Worm (Caenorhabditis elegans): ENCODE data around the gene K10D11.7.

Gene K10D11.7

DNA sequence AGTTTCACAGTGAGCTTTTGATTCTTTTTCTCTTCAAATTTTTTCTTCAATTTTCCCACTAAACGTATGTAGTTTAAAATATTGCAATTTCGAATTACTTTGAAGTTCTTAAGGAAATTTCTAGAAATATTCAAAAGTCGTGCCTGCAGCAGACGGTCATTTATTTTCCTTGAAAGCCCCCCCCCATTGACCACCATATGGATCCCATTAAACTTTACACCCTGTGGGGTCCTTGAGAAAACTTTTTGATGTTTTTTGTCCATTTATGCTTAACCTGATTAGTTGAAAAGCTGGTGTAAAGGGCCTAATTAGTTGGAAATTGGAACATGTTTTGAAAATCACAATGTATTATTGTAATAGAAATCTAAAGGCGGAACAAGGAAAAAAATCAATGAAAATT is 13.7 kb upstream of the K10D11.7 start:
- no peak for TF ChIP-seq F13C5.2 (tag; optimal IDR thresholded peaks at IDR 0.05)
- TF ChIP-seq tbx-11 (GFP tag; IDR thresholded peaks at IDR 0.05) = no peak
- TF ChIP-seq ets-7 (tag; optimal IDR thresholded peaks at IDR 0.05) = no peak
- no peak for TF ChIP-seq hmbx-1 (tag; optimal IDR thresholded peaks at IDR 0.05)
- TF ChIP-seq ceh-36 (tag; optimal IDR thresholded peaks at IDR 0.05) = no peak
- no peak for TF ChIP-seq pes-1 (GFP tag; IDR thresholded peaks at IDR 0.05)
- TF ChIP-seq aly-1 (tag; optimal IDR thresholded peaks at IDR 0.05) = no peak
- no peak for TF ChIP-seq hnd-1 (tag; optimal IDR thresholded peaks at IDR 0.05)
- no peak for TF ChIP-seq hmg-4 (GFP tag; optimal IDR thresholded peaks at IDR 0.05)
- no peak for TF ChIP-seq B0310.2 (tag; optimal IDR thresholded peaks at IDR 0.05)

DNA sequence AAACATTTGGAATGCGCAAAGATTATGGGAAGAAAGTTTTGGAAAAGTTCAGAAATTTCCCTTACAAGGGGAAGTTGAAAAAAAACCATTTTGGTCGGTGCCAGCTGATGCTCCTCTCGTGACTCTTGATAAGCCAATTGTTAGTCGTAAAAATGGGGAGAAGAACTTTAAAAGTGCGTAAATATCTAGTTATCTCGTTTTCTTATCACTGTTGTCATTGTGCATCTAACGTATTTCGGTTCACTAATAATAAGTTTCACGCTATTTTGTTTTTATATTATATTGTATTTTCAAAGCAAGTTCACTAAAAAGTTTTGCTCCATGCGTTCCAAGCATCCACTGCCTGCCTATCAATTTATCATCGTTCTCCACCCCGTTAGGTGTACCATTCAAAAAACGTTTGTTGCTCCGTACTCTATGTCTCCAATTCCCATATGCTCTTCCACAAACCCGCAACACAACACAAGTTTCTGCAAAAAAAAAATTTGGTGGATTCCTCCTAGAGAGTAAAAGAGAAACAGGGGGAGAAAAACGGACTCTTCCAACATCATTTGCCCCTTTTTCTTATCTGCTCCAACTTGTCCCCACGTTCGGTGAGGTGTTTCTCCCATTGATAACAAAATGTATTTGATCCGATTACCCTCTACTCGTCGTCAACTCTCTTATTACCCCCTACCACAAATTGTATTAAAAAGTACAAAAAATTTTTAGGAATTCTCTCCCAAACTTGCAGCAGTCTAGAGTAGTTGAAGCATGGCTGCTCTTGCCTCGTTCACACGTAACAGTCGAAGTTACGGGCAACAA is 12.8 kb upstream of the K10D11.7 start, which contains the start of gene mbk-2:
Gene mbk-2, plus strand, starts transcription at position 754 of the 804 bp plus-strand sequence.
- no peak for TF ChIP-seq hnd-1 (tag; optimal IDR thresholded peaks at IDR 0.05)
- no peak for TF ChIP-seq tra-4 (tag; optimal IDR thresholded peaks at IDR 0.05)
- no peak for TF ChIP-seq scrt-1 (GFP tag; IDR thresholded peaks at IDR 0.05)
- TF ChIP-seq flt-1 (GFP tag; IDR thresholded peaks at IDR 0.05) = no peak
- no peak for TF ChIP-seq tbx-37 (GFP tag; conservative IDR thresholded peaks at IDR 0.05)
- TF ChIP-seq hmbx-1 (tag; optimal IDR thresholded peaks at IDR 0.05) = no peak
- TF ChIP-seq ama-1 (optimal IDR thresholded peaks at IDR 0.05) = no peak
- no peak for TF ChIP-seq pes-1 (GFP tag; IDR thresholded peaks at IDR 0.05)
- no peak for TF ChIP-seq ceh-36 (tag; optimal IDR thresholded peaks at IDR 0.05)
- no peak for TF ChIP-seq B0310.2 (tag; optimal IDR thresholded peaks at IDR 0.05)
- no peak for TF ChIP-seq hmg-4 (GFP tag; optimal IDR thresholded peaks at IDR 0.05)

DNA sequence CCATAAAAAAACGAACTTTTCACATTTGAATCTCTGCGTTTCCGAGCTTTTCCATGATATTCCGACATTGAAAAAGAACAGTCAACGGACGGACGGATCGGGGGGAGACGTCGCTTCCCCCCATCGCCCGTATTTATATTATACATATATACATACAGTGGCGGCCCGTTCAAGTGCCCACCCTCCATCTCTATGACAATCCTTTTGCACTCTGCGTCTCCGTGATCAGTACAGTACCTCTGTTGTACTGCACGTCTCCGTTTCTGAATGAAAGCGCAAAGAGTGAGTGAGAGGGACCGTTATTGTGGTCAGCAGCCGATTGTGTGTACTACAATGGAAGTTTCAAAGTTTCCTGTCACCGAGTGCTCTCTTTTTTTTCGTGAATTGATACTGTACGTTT is 3.3 kb upstream of the K10D11.7 start:
- TF ChIP-seq tra-4 (tag; optimal IDR thresholded peaks at IDR 0.05) (no peak), flt-1 (GFP tag; IDR thresholded peaks at IDR 0.05) (no peak), tbx-37 (GFP tag; conservative IDR thresholded peaks at IDR 0.05) (no peak), ceh-13 (GFP tag; optimal IDR thresholded peaks at IDR 0.05) (no peak), ets-7 (tag; optimal IDR thresholded peaks at IDR 0.05) (no peak), ceh-36 (tag; optimal IDR thresholded peaks at IDR 0.05) (no peak), B0310.2 (tag; optimal IDR thresholded peaks at IDR 0.05) (no peak)

DNA sequence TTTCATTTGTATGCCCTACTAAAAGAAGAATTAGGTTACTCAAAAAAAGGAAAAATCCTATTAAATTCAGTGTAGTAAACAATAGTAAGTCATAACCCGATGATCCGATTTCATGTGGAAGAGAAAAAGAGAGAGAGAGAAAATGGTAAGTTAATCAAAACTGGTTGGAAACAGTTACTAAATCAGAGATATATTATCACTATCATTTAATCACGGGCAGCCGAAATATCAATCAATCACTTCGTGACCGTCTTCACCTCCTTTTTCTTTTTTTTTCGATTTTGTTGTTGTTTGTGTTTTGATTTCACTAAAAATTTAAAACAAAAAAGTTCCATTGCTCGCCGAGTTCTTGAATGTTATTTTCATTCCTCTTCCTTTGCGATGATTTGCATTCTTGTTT is 1.8 kb upstream of the K10D11.7 start:
- TF ChIP-seq aly-1 (tag; optimal IDR thresholded peaks at IDR 0.05) (no peak), tra-4 (tag; optimal IDR thresholded peaks at IDR 0.05) (no peak), ceh-36 (tag; optimal IDR thresholded peaks at IDR 0.05) (no peak), ama-1 (optimal IDR thresholded peaks at IDR 0.05) (no peak), tbx-11 (GFP tag; IDR thresholded peaks at IDR 0.05) (no peak), hnd-1 (tag; optimal IDR thresholded peaks at IDR 0.05) (no peak)

DNA sequence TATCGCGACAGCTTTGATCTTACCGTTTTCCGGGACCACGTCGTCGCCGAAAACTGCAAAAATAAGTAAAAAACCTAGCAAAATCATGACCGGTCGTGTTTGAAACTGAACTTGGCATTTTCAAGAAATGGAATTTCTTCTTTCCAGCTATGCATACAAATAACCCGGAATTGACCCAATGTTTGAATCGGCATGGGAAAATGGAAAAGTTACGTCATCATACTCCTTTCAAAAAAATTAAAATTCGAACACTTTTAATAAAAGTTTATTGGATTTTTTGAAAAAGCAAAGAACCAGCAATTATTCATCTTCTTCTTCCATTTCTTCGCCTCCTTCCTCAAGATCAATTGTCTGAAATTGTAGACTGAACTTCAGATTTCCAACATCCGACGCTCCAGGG is 1.4 kb downstream of the K10D11.7 start, which contains the start of gene K10D11.4:
Gene K10D11.4, minus strand, starts transcription at position 101 of the 400 bp plus-strand sequence.
- TF ChIP-seq tra-4 (tag; optimal IDR thresholded peaks at IDR 0.05) (no peak), tbx-11 (GFP tag; IDR thresholded peaks at IDR 0.05) (no peak), flt-1 (GFP tag; IDR thresholded peaks at IDR 0.05) (no peak), pes-1 (GFP tag; IDR thresholded peaks at IDR 0.05) (no peak), hmg-4 (GFP tag; optimal IDR thresholded peaks at IDR 0.05) (no peak), scrt-1 (GFP tag; IDR thresholded peaks at IDR 0.05) (no peak), tbx-37 (GFP tag; conservative IDR thresholded peaks at IDR 0.05) (no peak), ets-7 (tag; optimal IDR thresholded peaks at IDR 0.05) (no peak), sea-1 (GFP tag; conservative IDR thresholded peaks at IDR 0.05) (no peak), hmbx-1 (tag; optimal IDR thresholded peaks at IDR 0.05) (no peak), F13C5.2 (tag; optimal IDR thresholded peaks at IDR 0.05) (no peak), B0310.2 (tag; optimal IDR thresholded peaks at IDR 0.05) (no peak), hnd-1 (tag; optimal IDR thresholded peaks at IDR 0.05) (no peak)

DNA sequence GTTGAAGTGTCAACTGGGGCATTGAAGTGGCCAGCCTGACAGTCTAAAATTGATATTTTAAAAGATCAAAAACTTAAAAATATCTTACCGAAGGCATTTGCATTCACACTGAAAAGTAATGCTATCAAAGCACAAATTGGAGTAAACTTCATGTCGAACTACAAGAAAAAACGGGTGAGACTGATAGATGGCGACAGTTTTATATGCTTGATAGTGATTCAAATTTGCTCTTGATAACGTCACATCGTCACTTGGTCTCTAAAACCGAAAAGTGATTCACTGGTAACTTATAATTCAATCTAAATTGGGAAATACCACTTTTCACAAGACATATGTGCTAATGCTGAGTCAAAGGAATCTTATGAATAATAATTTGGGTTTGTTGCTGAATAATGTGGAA is 4.2 kb downstream of the K10D11.7 start, which contains the start of gene K10D11.5:
Gene K10D11.5, minus strand, starts transcription at position 215 of the 400 bp plus-strand sequence.
- TF ChIP-seq tra-4 (tag; optimal IDR thresholded peaks at IDR 0.05) (no peak), hmbx-1 (tag; optimal IDR thresholded peaks at IDR 0.05) (no peak), F13C5.2 (tag; optimal IDR thresholded peaks at IDR 0.05) (no peak), flt-1 (GFP tag; IDR thresholded peaks at IDR 0.05) (no peak), aly-1 (tag; optimal IDR thresholded peaks at IDR 0.05) (no peak), tbx-37 (GFP tag; conservative IDR thresholded peaks at IDR 0.05) (no peak), pes-1 (GFP tag; IDR thresholded peaks at IDR 0.05) (no peak), ama-1 (optimal IDR thresholded peaks at IDR 0.05) (no peak), tbx-11 (GFP tag; IDR thresholded peaks at IDR 0.05) (no peak), hnd-1 (tag; optimal IDR thresholded peaks at IDR 0.05) (no peak), ceh-36 (tag; optimal IDR thresholded peaks at IDR 0.05) (no peak), ceh-13 (GFP tag; optimal IDR thresholded peaks at IDR 0.05) (no peak), sea-1 (GFP tag; conservative IDR thresholded peaks at IDR 0.05) (no peak), B0310.2 (tag; optimal IDR thresholded peaks at IDR 0.05) (no peak), hmg-4 (GFP tag; optimal IDR thresholded peaks at IDR 0.05) (no peak), scrt-1 (GFP tag; IDR thresholded peaks at IDR 0.05) (no peak)

DNA sequence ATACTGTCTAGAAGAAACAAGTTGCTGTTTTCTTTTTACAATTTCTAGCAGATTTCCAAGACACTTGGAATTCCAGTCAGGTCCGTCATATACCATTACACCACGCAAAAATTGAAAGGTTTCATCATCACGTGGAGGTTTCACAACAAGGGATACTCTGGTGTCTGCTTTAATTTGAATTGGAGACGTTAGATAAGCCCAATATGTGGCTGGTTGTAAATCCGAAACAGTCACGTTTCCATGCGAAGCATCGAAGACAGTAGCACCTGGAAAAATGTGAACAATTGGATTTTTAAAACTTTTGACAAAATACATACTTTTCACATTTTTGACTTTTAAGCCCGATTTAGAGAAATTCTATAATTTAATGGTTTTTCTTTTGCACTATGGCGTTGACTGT is 5.1 kb downstream of the K10D11.7 start:
- TF ChIP-seq tbx-37 (GFP tag; conservative IDR thresholded peaks at IDR 0.05) (no peak), hnd-1 (tag; optimal IDR thresholded peaks at IDR 0.05) (no peak), B0310.2 (tag; optimal IDR thresholded peaks at IDR 0.05) (no peak), ama-1 (optimal IDR thresholded peaks at IDR 0.05) (no peak), hmg-4 (GFP tag; optimal IDR thresholded peaks at IDR 0.05) (no peak), ceh-36 (tag; optimal IDR thresholded peaks at IDR 0.05) (no peak), pes-1 (GFP tag; IDR thresholded peaks at IDR 0.05) (no peak)

DNA sequence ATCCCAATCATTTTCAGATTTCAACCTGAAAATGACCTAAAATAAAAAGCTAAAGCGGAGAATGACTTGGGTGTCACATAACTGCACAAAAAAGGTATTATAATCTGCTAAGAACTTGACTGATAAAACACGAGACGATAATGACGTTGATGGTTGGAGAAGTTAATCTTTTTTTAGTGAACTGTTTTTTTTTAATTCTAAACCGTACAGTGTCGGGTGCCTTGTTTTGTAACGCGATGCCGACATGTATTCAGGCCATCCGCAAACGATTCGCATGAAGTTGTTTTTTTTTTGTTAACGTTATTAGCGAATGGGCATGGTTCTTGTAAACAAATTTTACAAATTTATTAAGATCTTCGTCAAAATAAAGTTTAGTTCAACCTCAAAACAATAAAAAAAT is 6.4 kb downstream of the K10D11.7 start, which contains the start of gene K10D11.6:
Gene K10D11.6, minus strand, starts transcription at position 101 of the 400 bp plus-strand sequence.
- TF ChIP-seq ceh-13 (GFP tag; optimal IDR thresholded peaks at IDR 0.05) (no peak), hmbx-1 (tag; optimal IDR thresholded peaks at IDR 0.05) (no peak), hmg-4 (GFP tag; optimal IDR thresholded peaks at IDR 0.05) (no peak), B0310.2 (tag; optimal IDR thresholded peaks at IDR 0.05) (no peak), aly-1 (tag; optimal IDR thresholded peaks at IDR 0.05) (no peak), flt-1 (GFP tag; IDR thresholded peaks at IDR 0.05) (no peak), ama-1 (optimal IDR thresholded peaks at IDR 0.05) (no peak), sea-1 (GFP tag; conservative IDR thresholded peaks at IDR 0.05) (no peak)

Data from whole organism, early embryonic.